Worm (Caenorhabditis elegans) whole organism, mixed stage, embryonic: ENCODE measurements around the gene rpb-9.
A peak's percentile ranks its signal among the peaks of the same experiment; 100 is the strongest.

Experiments
- bed-3 ChIP-seq: fragments of 200-800 bp; sonication (Bioruptor generic); optimal IDR thresholded peaks from 3 replicates; lab custom pipeline; 2018; ENCODE audit warnings: mild to moderate bottlenecking, missing genetic modification characterization, moderate library complexity, missing compliant biosample characterization
- blmp-1 ChIP-seq: fragments of 150-350 bp; optimal IDR thresholded peaks from 2 replicates; lab custom pipeline; 2014; ENCODE audit warnings: missing biosample characterization, missing genetic modification characterization
- ceh-39 ChIP-seq: fragments of 150-350 bp; optimal IDR thresholded peaks from 2 replicates; lab custom pipeline; 2014; ENCODE audit warnings: missing biosample characterization, missing genetic modification characterization
- ceh-43 ChIP-seq: fragments of 200-800 bp; sonication (Bioruptor generic); optimal IDR thresholded peaks from 2 replicates; lab custom pipeline; 2018; ENCODE audit warnings: mild to moderate bottlenecking, missing genetic modification characterization, moderate library complexity, missing compliant biosample characterization
- ces-1 ChIP-seq: fragments of 150-350 bp; optimal IDR thresholded peaks from 2 replicates; lab custom pipeline; 2014; ENCODE audit warnings: missing biosample characterization, missing genetic modification reagents, missing genetic modification characterization
- cnd-1 ChIP-seq: fragments of 200-800 bp; sonication (Bioruptor generic); optimal IDR thresholded peaks from 2 replicates; lab custom pipeline; 2018; ENCODE audit warnings: mild to moderate bottlenecking, missing genetic modification characterization, missing compliant biosample characterization
- drap-1 ChIP-seq: fragments of 200-800 bp; sonication (Bioruptor generic); optimal IDR thresholded peaks from 3 replicates; lab custom pipeline; 2018; ENCODE audit warnings: mild to moderate bottlenecking, missing genetic modification characterization, missing compliant biosample characterization
- elt-1 ChIP-seq: sonication (generic microtip); optimal IDR thresholded peaks from 2 replicates; lab custom pipeline; 2017; ENCODE audit warnings: missing genetic modification characterization, mild to moderate bottlenecking, missing compliant biosample characterization, antibody characterized with exemption, moderate library complexity, borderline replicate concordance; ENCODE audit not compliant: insufficient read depth
- elt-3 ChIP-seq: fragments of 150-350 bp; optimal IDR thresholded peaks from 2 replicates; lab custom pipeline; 2014; ENCODE audit warnings: missing biosample characterization, missing genetic modification characterization
- flh-1 ChIP-seq: fragments of 200-800 bp; sonication (Bioruptor generic); optimal IDR thresholded peaks from 2 replicates; lab custom pipeline; 2018; ENCODE audit warnings: mild to moderate bottlenecking, missing genetic modification characterization, moderate library complexity, missing compliant biosample characterization
- ham-2 ChIP-seq: fragments of 200-800 bp; sonication (Bioruptor generic); optimal IDR thresholded peaks from 2 replicates; lab custom pipeline; 2018; ENCODE audit warnings: mild to moderate bottlenecking, missing genetic modification characterization, missing compliant biosample characterization
- hlh-1 ChIP-seq: fragments of 150-350 bp; optimal IDR thresholded peaks from 2 replicates; lab custom pipeline; 2014; ENCODE audit warnings: missing biosample characterization, missing genetic modification reagents, missing genetic modification characterization
- lin-13 ChIP-seq: fragments of 150-350 bp; optimal IDR thresholded peaks from 2 replicates; lab custom pipeline; 2014; ENCODE audit warnings: missing biosample characterization, missing genetic modification characterization
- lsy-2 ChIP-seq: fragments of 150-350 bp; optimal IDR thresholded peaks from 2 replicates; lab custom pipeline; 2014; ENCODE audit warnings: missing biosample characterization, missing genetic modification characterization
- mab-5 ChIP-seq: fragments of 150-350 bp; optimal IDR thresholded peaks from 2 replicates; lab custom pipeline; 2014; ENCODE audit warnings: missing biosample characterization, missing genetic modification characterization
- mep-1 ChIP-seq: fragments of 150-350 bp; optimal IDR thresholded peaks from 2 replicates; lab custom pipeline; 2017; ENCODE audit warnings: missing biosample characterization, missing genetic modification reagents, missing genetic modification characterization, inconsistent platforms
- mls-2 ChIP-seq: sonication (generic microtip); optimal IDR thresholded peaks from 2 replicates; lab custom pipeline; 2016; ENCODE audit warnings: mild to moderate bottlenecking, missing genetic modification characterization, moderate library complexity, missing compliant biosample characterization
- nhr-2 ChIP-seq: fragments of 150-350 bp; optimal IDR thresholded peaks from 2 replicates; lab custom pipeline; 2014; ENCODE audit warnings: missing biosample characterization, missing genetic modification characterization
- nhr-237 ChIP-seq: fragments of 150-350 bp; optimal IDR thresholded peaks from 2 replicates; lab custom pipeline; 2014; ENCODE audit warnings: missing biosample characterization, missing genetic modification characterization
- nhr-28 ChIP-seq: fragments of 150-350 bp; optimal IDR thresholded peaks from 2 replicates; lab custom pipeline; 2014; ENCODE audit warnings: missing biosample characterization, missing genetic modification characterization
- pha-4 ChIP-seq: fragments of 150-350 bp; optimal IDR thresholded peaks from 2 replicates; lab custom pipeline; 2018; ENCODE audit warnings: missing biosample characterization, missing genetic modification reagents, missing genetic modification characterization
- sem-2 ChIP-seq: fragments of 200-800 bp; sonication (Bioruptor generic); optimal IDR thresholded peaks from 2 replicates; lab custom pipeline; 2018; ENCODE audit warnings: mild to moderate bottlenecking, missing genetic modification characterization, missing compliant biosample characterization
- snpc-4 ChIP-seq: fragments of 150-350 bp; optimal IDR thresholded peaks from 2 replicates; lab custom pipeline; 2014; ENCODE audit warnings: missing biosample characterization, missing genetic modification characterization
- sptf-1 ChIP-seq: sonication (generic microtip); optimal IDR thresholded peaks from 2 replicates; lab custom pipeline; 2017; ENCODE audit warnings: mild to moderate bottlenecking, missing genetic modification characterization, moderate library complexity, missing compliant biosample characterization
- tbx-8 ChIP-seq: fragments of 200-800 bp; sonication (Bioruptor generic); optimal IDR thresholded peaks from 2 replicates; lab custom pipeline; 2018; ENCODE audit warnings: mild to moderate bottlenecking, missing genetic modification characterization, moderate library complexity, missing compliant biosample characterization
- unc-120 ChIP-seq: sonication (generic microtip); optimal IDR thresholded peaks from 2 replicates; lab custom pipeline; 2017; ENCODE audit warnings: missing genetic modification characterization, missing compliant biosample characterization; ENCODE audit not compliant: poor library complexity, severe bottlenecking
- unc-39 ChIP-seq: fragments of 150-350 bp; optimal IDR thresholded peaks from 2 replicates; lab custom pipeline; 2014; ENCODE audit warnings: missing biosample characterization, missing genetic modification characterization
- unc-62 ChIP-seq: fragments of 150-350 bp; optimal IDR thresholded peaks from 2 replicates; lab custom pipeline; 2014; ENCODE audit warnings: missing biosample characterization, missing genetic modification reagents, missing genetic modification characterization
- zip-8 ChIP-seq: fragments of 150-350 bp; optimal IDR thresholded peaks from 2 replicates; lab custom pipeline; 2014; ENCODE audit warnings: missing biosample characterization, missing genetic modification characterization
- ztf-11 ChIP-seq: fragments of 150-350 bp; optimal IDR thresholded peaks from 2 replicates; lab custom pipeline; 2014; ENCODE audit warnings: missing biosample characterization, missing genetic modification characterization

rpb-9 gene

ce11 chrV:7995878-7996277 is 16.3 kb downstream of the rpb-9 start, which contains the start of gene Y97E10AR.2:
Gene Y97E10AR.2, plus strand, starts transcription at chrV:7996178.
- TF ChIP-seq hlh-1 (tag; lab: Kevin White, UChicago): peak; percentile 26
- TF ChIP-seq nhr-2 (tag; lab: Kevin White, UChicago): no peak

- TF ChIP-seq lsy-2 (no peak), ztf-11 (no peak), hlh-1 (tag; lab: Kevin White, UChicago) (peak; percentile 53)
Observed at ce11 chrV:7995165-7995564, 17.0 kb downstream of the rpb-9 start.

- TF ChIP-seq drap-1 (GFP tag; lab: Kevin White, UChicago): no peak
- no peak for TF ChIP-seq nhr-28 (tag; lab: Kevin White, UChicago)
- no peak for TF ChIP-seq unc-62 (GFP tag; lab: Kevin White, UChicago)
- no peak for TF ChIP-seq flh-1
- TF ChIP-seq nhr-237 (tag; lab: Kevin White, UChicago): no peak
- no peak for TF ChIP-seq ces-1 (GFP tag; lab: Kevin White, UChicago)
- TF ChIP-seq lin-13 (tag; lab: Kevin White, UChicago): no peak
- TF ChIP-seq mep-1 (tag; lab: Kevin White, UChicago): no peak
- TF ChIP-seq elt-1: no peak
Observed at ce11 chrV:7994570-7994969, 17.6 kb downstream of the rpb-9 start, which contains the start of gene ceh-76. Gene ceh-76, minus strand, starts transcription at chrV:7994670.

- no peak for TF ChIP-seq elt-1
- no peak for TF ChIP-seq lsy-2
- TF ChIP-seq ces-1 (GFP tag; lab: Kevin White, UChicago): no peak
- TF ChIP-seq ham-2 (GFP tag; lab: Kevin White, UChicago): no peak
- TF ChIP-seq snpc-4 (tag; lab: Kevin White, UChicago): no peak
- TF ChIP-seq blmp-1: no peak
- TF ChIP-seq nhr-28 (tag; lab: Kevin White, UChicago): no peak
- TF ChIP-seq zip-8 (tag; lab: Kevin White, UChicago): no peak
- no peak for TF ChIP-seq bed-3
- no peak for TF ChIP-seq ceh-39 (tag; lab: Kevin White, UChicago)
Observed at ce11 chrV:7985860-7986259, 26.3 kb downstream of the rpb-9 start, which contains the start of gene Y97E10AL.1. Gene Y97E10AL.1, plus strand, starts transcription at chrV:7986160.

ce11 chrV:7983381-7984052 is 28.6 kb downstream of the rpb-9 start, which contains the start of the genes natb-1 and abhd-12:
Gene natb-1, minus strand, starts transcription at chrV:7983431.
Gene abhd-12, plus strand, starts transcription at chrV:7983879.
- peak; percentile 33 for TF ChIP-seq mep-1 (tag; lab: Kevin White, UChicago)
- no peak for TF ChIP-seq ztf-11
- peak; percentile 83 for TF ChIP-seq ces-1 (GFP tag; lab: Kevin White, UChicago)
- TF ChIP-seq lsy-2: peak; percentile 94

ce11 chrV:7980993-7981595 is 31.1 kb downstream of the rpb-9 start, which contains the start of gene F26D11.1:
Gene F26D11.1, plus strand, starts transcription at chrV:7981545.
- TF ChIP-seq unc-120 (tag; lab: Kevin White, UChicago) (no peak), bed-3 (no peak), sem-2 (no peak), nhr-28 (tag; lab: Kevin White, UChicago) (no peak), nhr-237 (tag; lab: Kevin White, UChicago) (no peak), pha-4 (tag; lab: Kevin White, UChicago) (no peak), ztf-11 (no peak)

- TF ChIP-seq ces-1 (GFP tag; lab: Kevin White, UChicago) (peak; percentile 27), hlh-1 (tag; lab: Kevin White, UChicago) (no peak)
Observed at ce11 chrV:7980370-7980987, 31.7 kb downstream of the rpb-9 start.

- peak; percentile 98 for TF ChIP-seq nhr-2 (tag; lab: Kevin White, UChicago)
- peak; percentile 55 for TF ChIP-seq drap-1 (GFP tag; lab: Kevin White, UChicago)
- no peak for TF ChIP-seq lin-13 (tag; lab: Kevin White, UChicago)
- TF ChIP-seq tbx-8 (GFP tag; lab: Kevin White, UChicago): no peak
- TF ChIP-seq elt-3: no peak
- TF ChIP-seq unc-62 (GFP tag; lab: Kevin White, UChicago): no peak
- peak; percentile 46 for TF ChIP-seq sptf-1 (tag; lab: Kevin White, UChicago)
- no peak for TF ChIP-seq ceh-43 (GFP tag; lab: Kevin White, UChicago)
- TF ChIP-seq snpc-4 (tag; lab: Kevin White, UChicago): no peak
- TF ChIP-seq sem-2: no peak
- TF ChIP-seq pha-4 (tag; lab: Kevin White, UChicago): no peak
- TF ChIP-seq mls-2 (tag; lab: Kevin White, UChicago): peak; percentile 14
- TF ChIP-seq ces-1 (GFP tag; lab: Kevin White, UChicago): no peak
- TF ChIP-seq unc-39: no peak
- peak; percentile 47 for TF ChIP-seq ham-2 (GFP tag; lab: Kevin White, UChicago)
- TF ChIP-seq blmp-1: no peak
- peak; percentile 45 for TF ChIP-seq cnd-1
- TF ChIP-seq lsy-2: peak; percentile 51
- TF ChIP-seq mab-5 (tag; lab: Kevin White, UChicago): no peak
- no peak for TF ChIP-seq mep-1 (tag; lab: Kevin White, UChicago)
- no peak for TF ChIP-seq zip-8 (tag; lab: Kevin White, UChicago)
- TF ChIP-seq nhr-28 (tag; lab: Kevin White, UChicago): no peak
- no peak for TF ChIP-seq flh-1
- TF ChIP-seq ztf-11: no peak
Observed at ce11 chrV:7978798-7979197, 33.3 kb downstream of the rpb-9 start.
